Worm (Caenorhabditis elegans) whole organism, dauer: ENCODE data around the gene ketn-1.

Experiments
- unc-62 ChIP-seq: sonication (generic microtip); optimal IDR thresholded peaks from 2 replicates; lab custom pipeline; 2017; ENCODE audit warnings: missing biosample characterization, missing genetic modification reagents, missing genetic modification characterization

Gene ketn-1

DNA sequence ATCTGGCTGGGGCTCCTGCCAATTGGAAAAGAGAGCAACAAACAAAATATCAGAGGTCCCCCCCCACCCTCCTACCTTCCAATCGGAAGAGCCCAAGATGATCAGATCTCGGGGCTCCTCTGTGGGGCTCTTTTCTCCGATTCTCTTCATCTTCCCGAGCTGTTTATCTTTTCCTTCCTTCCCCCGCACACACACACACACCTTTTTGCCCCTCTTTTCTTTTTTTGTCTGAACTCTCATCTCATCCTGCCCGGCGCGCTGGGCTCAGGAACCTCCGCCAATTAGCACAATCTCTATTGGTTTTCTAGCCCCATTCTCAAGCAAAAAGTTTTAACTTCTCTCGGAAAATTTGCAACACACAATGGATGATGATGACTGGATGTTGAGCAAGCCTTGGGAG, 4.4 kb downstream of the ketn-1 start:
- no peak for TF ChIP-seq unc-62 (GFP tag; lab: Kevin White, UChicago)

DNA sequence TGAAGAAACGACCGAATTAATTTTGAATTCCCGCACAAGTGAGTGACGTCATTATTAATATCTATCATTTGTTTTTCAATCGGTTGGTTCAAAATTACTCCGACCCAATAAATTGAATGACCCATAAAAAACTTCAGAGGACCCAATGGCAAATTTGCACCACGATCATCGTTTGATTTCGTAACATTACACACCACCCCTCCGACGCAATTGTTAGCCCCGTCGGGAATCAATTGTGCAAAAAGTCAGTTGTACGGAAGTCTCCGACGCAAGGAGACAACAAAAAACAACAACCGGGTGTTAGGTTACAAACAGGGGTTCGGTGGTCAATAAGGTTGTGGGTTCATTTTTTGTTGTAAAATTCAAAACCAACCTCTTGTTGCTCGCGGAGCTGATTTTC, 5.7 kb downstream of the ketn-1 start:
- no peak for TF ChIP-seq unc-62 (GFP tag; lab: Kevin White, UChicago)

DNA sequence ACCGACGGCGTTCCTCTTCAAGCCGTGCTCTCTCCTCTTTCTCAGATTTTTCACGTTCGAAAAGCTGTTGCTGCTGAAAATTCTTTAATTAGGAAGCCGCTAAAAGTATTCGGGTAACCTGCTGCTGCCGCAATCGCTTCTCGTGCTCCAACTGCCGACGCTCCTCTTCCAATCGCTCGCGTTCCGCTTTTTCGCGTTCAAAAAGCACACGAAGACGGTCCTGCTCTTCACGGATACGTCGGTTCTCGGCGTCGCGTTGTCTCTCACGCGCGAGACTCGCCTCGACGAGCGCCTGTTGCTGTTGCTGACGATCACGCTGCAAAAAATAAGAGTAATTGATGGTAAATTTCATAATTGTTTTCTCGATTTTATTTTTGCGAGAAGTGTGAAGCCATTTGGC, 7.0 kb downstream of the ketn-1 start:
- no peak for TF ChIP-seq unc-62 (GFP tag; lab: Kevin White, UChicago)

DNA sequence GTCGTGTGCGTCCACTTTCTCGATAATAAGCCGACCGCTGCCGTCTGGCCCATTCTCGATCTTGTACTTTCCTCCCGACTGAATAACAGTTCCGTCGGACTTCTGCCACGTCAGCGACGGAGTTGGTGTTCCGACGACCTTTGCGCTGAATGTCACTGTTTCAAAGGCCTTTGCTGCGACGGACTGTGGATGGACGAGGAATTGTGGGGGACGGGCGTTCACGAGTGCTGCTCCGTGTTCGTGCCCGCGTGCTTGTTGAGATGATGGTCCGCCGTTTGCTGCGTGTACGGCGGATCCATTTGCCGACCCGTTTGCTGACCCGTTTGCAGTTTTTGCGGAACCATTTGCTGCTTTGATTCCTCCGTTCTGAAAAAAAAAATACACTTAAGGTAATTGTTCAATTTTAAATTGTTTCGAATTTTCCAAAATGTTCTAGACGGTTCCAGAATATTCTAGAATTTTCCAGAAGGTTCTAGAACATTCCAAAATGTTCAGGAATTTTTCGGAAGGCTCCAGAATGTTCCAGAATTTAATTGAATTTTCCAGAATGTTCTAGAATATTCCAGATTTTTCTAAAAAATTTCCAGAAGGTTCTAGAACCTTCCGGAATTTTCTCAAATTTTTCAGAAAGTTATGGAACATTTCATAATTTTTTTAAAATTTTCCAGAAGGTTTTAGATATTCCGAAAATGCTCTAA, 8.3 kb downstream of the ketn-1 start:
- TF ChIP-seq unc-62 (GFP tag; lab: Kevin White, UChicago), result no peak

DNA sequence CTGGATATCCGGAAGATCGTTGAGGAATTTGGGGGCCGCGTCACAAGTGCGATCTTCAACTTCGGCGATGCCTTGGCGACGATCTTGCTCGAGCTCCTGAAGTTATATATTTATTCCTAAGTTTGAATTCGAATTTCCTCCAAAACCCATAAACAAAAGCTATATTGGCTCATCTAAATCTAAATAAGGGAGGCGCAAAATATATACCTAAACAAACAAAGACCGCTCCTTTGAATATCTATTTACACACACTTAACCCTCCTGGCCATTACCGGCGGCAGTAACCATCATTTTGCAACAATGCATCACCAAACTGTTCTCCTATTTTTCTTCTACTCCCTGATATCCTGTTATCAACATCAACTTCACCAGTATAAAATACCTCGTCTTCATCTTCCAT, 11.7 kb downstream of the ketn-1 start, which contains the start of gene F54E2.2:
Gene F54E2.2 (plus strand): TSS at position 301 of the 400 bp plus-strand sequence.
- no peak for TF ChIP-seq unc-62 (GFP tag; lab: Kevin White, UChicago)

DNA sequence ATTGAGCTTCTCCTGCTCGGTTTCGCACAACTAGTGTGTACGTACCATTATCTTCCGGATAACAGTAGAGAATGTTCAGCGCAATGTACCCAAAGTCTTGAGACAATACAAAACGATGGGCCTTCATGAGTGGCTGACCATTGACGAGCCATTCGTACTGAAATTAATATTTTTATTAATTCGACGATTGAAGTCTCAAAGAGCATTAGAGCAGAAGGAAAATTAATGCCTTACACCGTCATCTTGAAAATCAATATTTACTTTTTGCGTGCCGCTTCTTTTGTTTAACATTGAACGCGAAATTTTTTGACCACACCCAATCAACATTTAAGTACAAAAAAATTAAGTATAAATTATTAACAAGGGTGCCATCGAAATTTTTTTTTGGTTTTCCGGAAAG, 14.7 kb downstream of the ketn-1 start:
- TF ChIP-seq unc-62 (GFP tag; lab: Kevin White, UChicago), result no peak

DNA sequence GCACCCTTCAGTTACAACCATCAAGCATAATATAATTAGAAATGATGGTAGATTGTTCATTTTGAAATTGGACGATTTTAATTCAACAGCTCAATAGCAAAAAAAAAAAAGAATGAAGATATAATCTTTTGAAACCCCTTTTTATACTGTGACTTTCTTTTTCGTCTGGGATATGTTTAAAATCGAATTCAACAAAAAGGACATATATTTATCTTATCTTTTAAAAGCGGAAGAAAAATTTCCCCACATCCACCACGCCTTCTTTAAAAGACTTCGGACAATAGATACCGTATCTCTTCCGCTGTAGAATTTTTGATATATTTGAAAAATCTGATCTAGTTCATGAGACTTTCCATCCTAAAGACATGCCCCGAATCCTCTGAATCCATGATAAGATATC, 26.9 kb downstream of the ketn-1 start, which contains the start of gene R05D8.11:
Gene R05D8.11 (minus strand): TSS at position 101 of the 400 bp plus-strand sequence.
- no peak for TF ChIP-seq unc-62 (GFP tag; lab: Kevin White, UChicago)

DNA sequence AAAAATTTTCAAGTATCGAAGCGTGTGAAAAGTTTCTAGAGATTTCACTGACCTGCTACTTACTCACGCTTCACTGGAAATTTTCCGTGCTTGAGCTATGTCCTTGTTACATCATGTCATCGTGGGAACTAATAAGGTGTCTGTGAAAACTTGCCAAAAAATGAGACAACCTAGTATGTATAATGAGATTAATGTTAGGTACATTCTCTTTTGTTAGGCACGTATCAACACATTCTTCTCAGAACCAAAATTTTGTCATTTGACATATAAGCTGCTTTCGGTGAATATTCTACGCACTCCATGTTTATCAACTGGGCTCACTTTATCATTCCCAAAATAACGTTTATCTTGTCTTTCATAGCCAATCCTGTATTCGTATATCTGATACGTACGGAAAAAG, 33.6 kb downstream of the ketn-1 start, which contains the start of gene srj-18:
Gene srj-18 (plus strand): TSS at position 301 of the 400 bp plus-strand sequence.
- no peak for TF ChIP-seq unc-62 (GFP tag; lab: Kevin White, UChicago)

DNA sequence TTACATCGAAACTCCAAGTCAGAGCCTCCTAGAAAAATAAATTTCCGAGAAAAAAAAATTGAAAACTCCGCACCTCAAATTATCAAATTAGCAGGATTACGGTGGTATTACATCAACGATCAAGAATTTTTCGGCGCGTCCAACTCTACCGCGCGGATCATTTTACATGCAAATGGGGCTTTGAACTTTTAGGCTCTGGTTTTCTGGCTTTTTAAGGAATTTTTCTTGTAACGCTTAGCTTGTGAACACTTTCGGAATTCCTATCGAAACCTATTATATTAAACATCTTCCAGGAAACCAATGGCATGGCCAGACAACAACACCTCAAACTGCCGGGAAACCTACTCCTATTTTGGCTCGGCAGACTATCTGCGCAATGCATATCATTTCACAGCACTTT, 36.1 kb downstream of the ketn-1 start, which contains the start of gene srh-56:
Gene srh-56 (plus strand): TSS at position 301 of the 400 bp plus-strand sequence.
- no peak for TF ChIP-seq unc-62 (GFP tag; lab: Kevin White, UChicago)

DNA sequence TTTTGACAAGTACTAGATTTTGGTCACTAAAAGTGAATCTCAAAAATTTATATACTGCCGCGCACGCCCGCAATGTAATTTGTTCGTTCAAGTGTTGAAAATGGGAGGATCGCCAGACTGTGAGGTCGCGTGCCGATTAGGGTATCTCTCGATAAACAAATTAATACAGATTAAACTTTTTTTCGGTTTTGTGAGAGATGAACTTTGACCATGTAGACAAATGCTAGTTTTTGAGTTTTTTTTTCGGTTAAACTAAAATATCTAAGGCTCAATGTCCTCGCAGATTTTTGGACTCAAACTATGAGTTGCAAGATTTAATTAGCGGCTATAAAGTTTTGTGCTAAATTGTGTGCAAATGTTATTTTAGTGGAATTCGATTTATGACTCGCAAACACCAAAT, 37.9 kb downstream of the ketn-1 start, which contains the start of gene dhs-15:
Gene dhs-15 (minus strand): TSS at position 101 of the 400 bp plus-strand sequence.
- TF ChIP-seq unc-62 (GFP tag; lab: Kevin White, UChicago), result no peak

DNA sequence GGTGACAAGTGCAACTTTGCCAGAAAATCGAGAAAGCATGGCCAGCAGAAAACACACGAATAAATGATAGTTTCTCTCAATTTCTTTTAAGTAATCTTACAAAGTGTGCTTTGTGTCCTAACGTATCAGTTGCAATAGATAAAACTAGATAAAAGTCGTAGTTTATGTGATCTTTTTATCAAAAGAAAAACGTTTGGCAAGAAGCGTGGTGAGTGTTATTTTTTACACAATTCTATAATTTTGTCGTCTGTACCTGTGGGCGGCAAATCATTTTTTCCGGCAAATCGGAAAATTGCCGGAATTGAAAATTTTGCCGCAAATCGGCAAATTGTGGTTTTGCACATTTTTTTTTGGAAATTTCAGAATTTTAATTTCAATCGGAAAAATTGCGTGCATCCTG, 40.2 kb downstream of the ketn-1 start, which contains the start of gene R05D8.9:
Gene R05D8.9 (minus strand): TSS at position 101 of the 400 bp plus-strand sequence.
- TF ChIP-seq unc-62 (GFP tag; lab: Kevin White, UChicago), result no peak

DNA sequence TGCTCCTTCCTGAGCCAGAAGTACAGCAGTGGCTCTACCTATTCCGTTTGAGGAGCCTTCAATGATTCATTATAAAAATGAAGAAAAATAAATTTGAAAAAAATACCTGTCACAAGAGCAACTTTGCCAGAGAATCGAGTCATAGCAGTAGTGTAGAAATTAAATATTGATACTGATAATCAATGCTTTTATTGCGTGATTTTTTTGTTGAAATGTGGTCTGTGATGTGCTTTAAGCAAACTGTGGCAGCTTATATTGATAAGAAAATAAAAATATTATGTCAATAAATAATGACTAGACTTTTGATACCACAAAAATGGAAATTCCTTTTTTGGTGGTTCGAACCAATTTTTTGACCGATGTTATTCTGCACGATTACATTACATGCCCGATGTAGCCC, 42.6 kb downstream of the ketn-1 start, which contains the start of gene dhs-14:
Gene dhs-14 (minus strand): TSS at position 149 of the 400 bp plus-strand sequence.
- no peak for TF ChIP-seq unc-62 (GFP tag; lab: Kevin White, UChicago)

DNA sequence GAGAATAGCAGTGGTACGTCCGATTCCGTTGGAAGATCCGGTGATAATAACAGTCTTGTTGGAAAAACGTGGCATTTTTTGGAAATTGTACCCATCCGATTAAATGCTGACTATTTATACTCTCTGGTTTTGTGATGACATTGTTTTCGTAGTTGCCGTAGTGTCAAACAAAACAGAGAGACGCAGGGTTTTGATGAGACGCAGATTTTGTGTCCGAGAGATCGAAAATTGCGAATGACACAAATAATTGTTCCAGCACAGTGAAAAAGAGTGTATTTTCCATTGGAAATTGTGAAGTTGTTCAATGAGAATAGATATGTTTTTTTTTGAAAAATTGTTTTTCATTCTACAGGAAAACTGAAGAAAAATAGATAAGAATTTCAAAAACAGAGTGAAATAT, 44.6 kb downstream of the ketn-1 start, which contains the start of gene R05D8.7:
Gene R05D8.7 (minus strand): TSS at position 104 of the 400 bp plus-strand sequence.
- TF ChIP-seq unc-62 (GFP tag; lab: Kevin White, UChicago), result no peak

DNA sequence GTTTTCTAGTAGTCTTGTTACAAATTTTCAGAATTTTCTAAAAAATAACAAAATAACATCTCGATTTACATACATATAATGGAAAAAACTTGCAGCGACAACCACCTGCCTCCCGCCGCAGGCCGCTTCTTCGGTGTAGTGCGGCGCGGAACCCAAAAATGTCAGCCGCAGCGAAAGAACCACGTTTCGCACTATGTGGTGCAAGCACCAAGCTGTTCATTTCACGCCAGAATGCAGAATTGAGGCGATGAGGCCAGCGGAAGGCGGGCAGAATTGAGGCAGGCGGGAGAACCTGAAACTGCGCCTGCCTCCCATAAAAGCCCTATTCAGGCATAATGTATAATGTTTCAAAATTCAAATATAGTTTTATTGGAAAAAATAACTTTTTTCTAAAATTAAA, 46.2 kb downstream of the ketn-1 start:
- no peak for TF ChIP-seq unc-62 (GFP tag; lab: Kevin White, UChicago)

DNA sequence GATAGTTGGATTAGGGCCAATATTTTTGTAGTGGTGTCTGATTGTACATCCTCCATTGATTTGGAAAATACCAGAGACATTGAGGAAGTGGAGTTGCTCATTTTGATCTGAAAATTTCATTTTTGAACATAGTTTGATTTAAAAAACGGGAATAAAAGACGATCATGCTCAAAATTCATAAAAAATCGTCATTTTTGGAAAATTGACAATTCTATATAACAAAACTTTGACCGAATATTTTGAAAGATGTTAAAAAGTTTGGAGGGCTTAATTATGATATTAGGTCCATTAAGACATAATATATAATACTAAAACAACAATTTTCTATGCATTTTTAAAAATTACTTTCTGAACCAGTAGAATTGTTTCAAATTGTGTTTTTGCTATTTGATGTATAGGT, 48.2 kb downstream of the ketn-1 start, which contains the start of gene srg-58:
Gene srg-58 (minus strand): TSS at position 101 of the 400 bp plus-strand sequence.
- no peak for TF ChIP-seq unc-62 (GFP tag; lab: Kevin White, UChicago)

DNA sequence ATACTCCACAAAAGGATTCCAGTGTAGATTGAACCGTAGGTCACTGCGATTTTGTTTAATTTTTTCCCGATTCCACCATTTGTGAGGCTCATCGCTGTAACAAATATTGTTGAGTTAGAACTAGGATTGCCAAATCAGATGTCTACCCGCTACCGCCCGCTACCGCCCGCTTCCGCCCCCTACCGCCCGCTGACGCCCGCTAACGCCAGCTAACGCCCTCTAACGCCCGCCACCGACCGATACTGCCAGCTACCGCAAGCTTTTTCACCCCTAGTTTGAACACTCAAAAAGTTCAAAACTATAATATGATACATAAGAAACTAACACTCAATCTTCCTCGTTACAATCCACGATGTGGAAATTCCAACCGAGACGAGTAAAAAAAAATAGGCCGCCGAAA, 49.2 kb downstream of the ketn-1 start:
- no peak for TF ChIP-seq unc-62 (GFP tag; lab: Kevin White, UChicago)
